Worm (Caenorhabditis elegans) whole organism, L4/young adult: Measurements from ENCODE around the gene vnut-1.
A peak's percentile ranks its signal among the peaks of the same experiment; 100 is the strongest.

Experiments
- W03F9.2 ChIP-seq: fragments of 150-350 bp; optimal IDR thresholded peaks from 2 replicates; lab custom pipeline; 2014; ENCODE audit warnings: missing biosample characterization, missing genetic modification characterization
- dao-5 ChIP-seq: sonication (generic microtip); optimal IDR thresholded peaks from 2 replicates; lab custom pipeline; 2016; ENCODE audit warnings: missing genotype, missing genetic modification characterization, moderate library complexity, missing compliant biosample characterization
- him-1 ChIP-seq: sonication (generic microtip); optimal IDR thresholded peaks from 2 replicates; lab custom pipeline; 2016; ENCODE audit warnings: missing genotype, missing genetic modification reagents, missing genetic modification characterization, missing compliant biosample characterization

vnut-1 gene

ce11 chrII:14496809-14497208 is 7.2 kb downstream of the vnut-1 start:
- TF ChIP-seq dao-5 (peak; percentile 57), him-1 (tag; lab: Kevin White, UChicago) (peak; percentile 66), W03F9.2 (tag; lab: Kevin White, UChicago) (peak; percentile 21)

DNA sequence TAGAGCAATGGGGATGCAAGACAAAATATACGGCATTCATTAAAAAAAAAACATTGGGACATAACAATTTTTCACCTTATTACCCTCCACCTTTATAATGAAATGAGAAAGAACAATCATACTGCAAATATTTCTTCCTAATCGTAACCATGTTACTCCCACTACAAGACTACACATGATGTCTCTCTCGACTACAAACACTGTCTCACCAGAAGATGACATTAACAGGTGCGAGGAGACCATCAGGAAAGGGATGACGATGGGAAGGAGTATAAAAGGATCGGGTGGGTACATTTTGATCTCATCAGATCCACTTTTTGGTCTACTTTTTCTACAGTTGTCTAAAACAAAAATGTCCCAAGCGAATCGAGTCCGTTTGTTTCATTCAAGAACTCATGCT is 8.2 kb downstream of the vnut-1 start, which contains the start of gene dhs-8:
Gene dhs-8, plus strand, starts transcription at position 179 of the 400 bp plus-strand sequence.
- TF ChIP-seq W03F9.2 (tag; lab: Kevin White, UChicago) (no peak), him-1 (tag; lab: Kevin White, UChicago) (no peak)

DNA sequence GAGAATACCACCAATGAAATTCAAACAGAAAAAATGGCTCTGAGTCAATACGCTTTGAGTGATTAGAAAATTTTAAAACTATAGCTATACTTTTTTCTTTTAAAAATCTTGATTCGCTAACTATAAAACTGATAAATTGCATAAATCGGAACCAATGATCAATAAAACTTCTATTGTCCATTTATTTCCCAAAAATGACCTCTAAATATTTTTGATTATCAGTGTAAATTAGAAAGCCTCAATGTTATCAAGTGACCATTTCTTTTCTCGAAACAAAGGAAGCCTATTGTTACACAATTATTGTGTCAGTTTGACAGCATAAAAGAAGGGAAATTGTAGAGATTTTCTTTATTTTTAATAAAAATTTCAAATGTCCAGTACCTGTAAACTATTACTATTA is 10.5 kb downstream of the vnut-1 start, which contains the start of gene K10H10.4:
Gene K10H10.4, plus strand, starts transcription at position 301 of the 400 bp plus-strand sequence.
- TF ChIP-seq dao-5 (no peak), him-1 (tag; lab: Kevin White, UChicago) (no peak), W03F9.2 (tag; lab: Kevin White, UChicago) (no peak)

- no peak for TF ChIP-seq him-1 (tag; lab: Kevin White, UChicago)
- no peak for TF ChIP-seq dao-5
- TF ChIP-seq W03F9.2 (tag; lab: Kevin White, UChicago), result no peak
Observed at ce11 chrII:14501447-14501846, 11.8 kb downstream of the vnut-1 start, which contains the start of gene K10H10.5. Gene K10H10.5, plus strand, starts transcription at chrII:14501747.

ce11 chrII:14502997-14503396 is 13.4 kb downstream of the vnut-1 start, which contains the start of gene K10H10.6:
Gene K10H10.6, plus strand, starts transcription at chrII:14503297.
- no peak for TF ChIP-seq him-1 (tag; lab: Kevin White, UChicago)

DNA sequence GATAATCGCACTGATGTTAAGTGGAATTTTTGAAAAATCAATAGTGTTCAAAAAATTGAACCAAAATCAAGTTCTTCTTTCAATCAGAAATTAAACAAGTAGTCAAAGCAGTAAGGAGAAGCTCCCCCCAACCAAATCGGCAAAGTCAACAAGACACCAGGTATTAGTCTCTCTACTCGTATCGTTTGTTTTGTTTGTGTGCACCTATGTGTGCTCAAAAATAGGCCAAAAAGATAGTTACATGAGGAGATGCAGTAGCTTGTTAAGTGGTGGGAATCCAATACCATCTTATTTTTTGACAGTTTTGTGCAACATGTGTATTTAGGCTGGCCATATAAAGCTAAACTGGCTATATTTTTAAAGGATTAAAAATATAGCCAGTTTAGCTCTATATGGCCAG is 16.6 kb downstream of the vnut-1 start, which contains the start of gene K10H10.12:
Gene K10H10.12, minus strand, starts transcription at position 101 of the 400 bp plus-strand sequence.
- TF ChIP-seq W03F9.2 (tag; lab: Kevin White, UChicago) (no peak), dao-5 (no peak), him-1 (tag; lab: Kevin White, UChicago) (no peak)

DNA sequence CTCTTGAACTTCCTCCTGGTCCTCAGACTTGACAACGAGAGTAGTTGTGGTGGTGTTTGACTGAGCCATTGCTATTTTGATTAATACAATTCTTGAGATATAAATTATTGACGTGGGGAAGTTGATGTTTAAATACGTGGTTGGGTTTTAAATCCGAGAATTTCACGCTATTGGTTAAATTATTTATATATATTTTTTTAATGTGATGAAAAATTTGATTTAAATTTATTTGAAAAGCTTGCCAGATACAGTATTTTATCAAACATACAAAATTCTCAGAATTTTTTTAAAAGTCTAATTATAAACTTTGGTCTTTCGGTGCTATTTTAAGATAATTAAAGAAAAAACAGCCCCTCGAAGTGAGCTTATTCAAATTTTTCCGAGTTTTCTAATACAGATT is 18.0 kb downstream of the vnut-1 start, which contains the start of the genes K10H10.7 and K10H10.10:
Gene K10H10.7, minus strand, starts transcription at position 101 of the 400 bp plus-strand sequence.
Gene K10H10.10, plus strand, starts transcription at position 204 of the 400 bp plus-strand sequence.
- TF ChIP-seq W03F9.2 (tag; lab: Kevin White, UChicago) (no peak), dao-5 (no peak), him-1 (tag; lab: Kevin White, UChicago) (no peak)

DNA sequence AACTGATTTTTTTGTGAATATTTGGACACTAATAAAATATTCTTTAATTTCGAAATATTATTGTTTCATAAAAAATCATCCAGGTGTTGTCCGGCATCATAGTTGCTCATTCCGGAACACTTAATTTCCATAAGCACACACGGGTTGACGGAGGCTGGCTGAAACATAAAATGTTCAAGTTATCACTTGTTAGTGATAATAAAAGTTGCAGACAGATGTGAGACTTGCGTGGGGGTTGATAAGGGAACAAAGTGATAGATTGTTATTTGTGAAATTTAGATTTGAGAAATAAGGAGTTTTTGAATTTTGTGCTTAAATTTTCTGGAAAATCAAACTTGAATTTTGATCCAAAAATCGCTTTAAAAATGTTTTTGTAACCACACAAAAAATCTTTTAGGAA is 20.6 kb downstream of the vnut-1 start:
- TF ChIP-seq W03F9.2 (tag; lab: Kevin White, UChicago) (no peak), dao-5 (no peak), him-1 (tag; lab: Kevin White, UChicago) (no peak)

DNA sequence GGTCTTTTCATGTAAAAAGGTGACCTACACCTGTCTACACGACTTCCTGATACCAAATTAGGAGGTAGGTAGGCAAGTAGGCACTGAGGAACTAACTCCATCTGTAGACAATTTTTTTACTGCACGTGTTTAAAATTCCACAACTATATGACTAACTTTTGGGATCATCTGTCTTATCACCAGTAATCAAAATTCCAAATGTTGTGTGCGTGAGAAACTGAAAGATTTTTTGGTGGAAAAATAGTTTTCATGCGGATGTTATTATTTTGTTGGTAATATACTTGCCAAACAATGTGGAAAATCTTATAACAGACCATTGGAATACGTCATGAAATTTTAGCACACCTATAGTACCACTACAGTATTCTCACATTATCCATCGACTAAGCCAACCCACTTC is 21.6 kb downstream of the vnut-1 start, which contains the start of gene K10H10.13:
Gene K10H10.13, minus strand, starts transcription at position 101 of the 400 bp plus-strand sequence.
- TF ChIP-seq dao-5 (no peak), him-1 (tag; lab: Kevin White, UChicago) (no peak), W03F9.2 (tag; lab: Kevin White, UChicago) (no peak)

- TF ChIP-seq W03F9.2 (tag; lab: Kevin White, UChicago) (no peak), dao-5 (no peak), him-1 (tag; lab: Kevin White, UChicago) (no peak)
Observed at ce11 chrII:14515017-14515416, 25.4 kb downstream of the vnut-1 start, which contains the start of gene K10H10.9. Gene K10H10.9, minus strand, starts transcription at chrII:14515117.

ce11 chrII:14522037-14522436 is 32.4 kb downstream of the vnut-1 start, which contains the start of gene btb-19:
Gene btb-19, minus strand, starts transcription at chrII:14522137.
- TF ChIP-seq him-1 (tag; lab: Kevin White, UChicago) (no peak), W03F9.2 (tag; lab: Kevin White, UChicago) (no peak), dao-5 (no peak)

ce11 chrII:14523070-14523572 is 33.5 kb downstream of the vnut-1 start, which contains the start of gene btb-20:
Gene btb-20, minus strand, starts transcription at chrII:14523522.
- TF ChIP-seq him-1 (tag; lab: Kevin White, UChicago), result no peak
- TF ChIP-seq dao-5, result no peak
- no peak for TF ChIP-seq W03F9.2 (tag; lab: Kevin White, UChicago)

- no peak for TF ChIP-seq him-1 (tag; lab: Kevin White, UChicago)
- TF ChIP-seq W03F9.2 (tag; lab: Kevin White, UChicago), result no peak
- no peak for TF ChIP-seq dao-5
Observed at ce11 chrII:14523645-14524223, 34.1 kb downstream of the vnut-1 start, which contains the start of gene pot-2. Gene pot-2, plus strand, starts transcription at chrII:14524173.

DNA sequence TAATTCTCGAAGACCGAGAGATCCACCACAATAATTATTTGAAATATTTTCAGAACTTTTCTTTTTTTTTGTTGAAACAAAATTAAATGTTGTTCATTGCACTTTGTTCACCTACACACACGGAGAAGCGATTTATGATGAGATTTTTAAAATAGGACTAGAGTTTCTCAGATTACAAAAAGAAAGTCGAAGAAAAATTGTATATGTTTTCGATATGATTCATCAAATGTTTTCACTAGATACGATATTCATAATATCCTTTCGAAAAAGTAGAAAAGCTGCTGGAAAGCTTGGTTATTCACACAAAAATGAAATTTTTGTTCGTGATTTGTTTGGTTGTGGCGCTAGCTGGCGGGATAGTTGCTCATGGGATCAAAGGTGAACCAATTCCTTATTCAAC is 35.4 kb downstream of the vnut-1 start, which contains the start of gene F57C2.4:
Gene F57C2.4, plus strand, starts transcription at position 301 of the 400 bp plus-strand sequence.
- TF ChIP-seq W03F9.2 (tag; lab: Kevin White, UChicago) (no peak), dao-5 (no peak), him-1 (tag; lab: Kevin White, UChicago) (no peak)
